Worm (Caenorhabditis elegans): ENCODE data around the gene sru-35.

- TF ChIP-seq T22C8.4 (GFP tag; IDR thresholded peaks at IDR 0.05), result no peak
- TF ChIP-seq ref-1 (GFP tag; conservative IDR thresholded peaks at IDR 0.05), result no peak
- TF ChIP-seq ztf-23 (GFP tag; IDR thresholded peaks at IDR 0.05), result no peak
- TF ChIP-seq ztf-29 (GFP tag; IDR thresholded peaks at IDR 0.05), result no peak
- TF ChIP-seq klf-2 (GFP tag; conservative IDR thresholded peaks at IDR 0.05), result no peak
- TF ChIP-seq flt-1 (GFP tag; IDR thresholded peaks at IDR 0.05), result no peak
- no peak for TF ChIP-seq tab-1 (GFP tag; IDR thresholded peaks at IDR 0.05)
These were observed 20.5 kb downstream of the sru-35 start, which contains the start of gene F20C5.5 for ce11 chrIV:8769539-8769938.
